Worm (Caenorhabditis elegans) whole organism, L2 larva: ENCODE results near the gene syx-4.

ENCODE experiments used
- C34F6.9 ChIP-seq: fragments of 150-350 bp; optimal IDR thresholded peaks from 2 replicates; lab custom pipeline; 2014; ENCODE audit warnings: missing biosample characterization, missing genetic modification characterization
- F13H6.1 ChIP-seq: sonication (generic microtip); optimal IDR thresholded peaks from 2 replicates; lab custom pipeline; 2016; ENCODE audit warnings: missing genetic modification characterization, missing compliant biosample characterization
- R02D3.7 ChIP-seq: fragments of 150-350 bp; optimal IDR thresholded peaks from 2 replicates; lab custom pipeline; 2014; ENCODE audit warnings: missing biosample characterization, missing genetic modification characterization
- Y55F3AM.14 ChIP-seq: fragments of 200-800 bp; sonication (Bioruptor generic); optimal IDR thresholded peaks from 2 replicates; lab custom pipeline; 2018; ENCODE audit warnings: mild to moderate bottlenecking, missing genetic modification characterization, missing compliant biosample characterization
- ZK546.5 ChIP-seq: sonication (generic microtip); optimal IDR thresholded peaks from 2 replicates; lab custom pipeline; 2017; ENCODE audit warnings: missing biosample characterization, missing genetic modification characterization
- alr-1 ChIP-seq: fragments of 150-350 bp; optimal IDR thresholded peaks from 2 replicates; lab custom pipeline; 2014; ENCODE audit warnings: missing biosample characterization, missing genetic modification characterization
- aly-2 ChIP-seq: fragments of 150-350 bp; optimal IDR thresholded peaks from 2 replicates; lab custom pipeline; 2014; ENCODE audit warnings: missing biosample characterization, missing genetic modification characterization
- ama-1 ChIP-seq: fragments of 150-350 bp; optimal IDR thresholded peaks from 2 replicates; lab custom pipeline; 2018; ENCODE audit warnings: inconsistent platforms
- blmp-1 ChIP-seq: sonication (generic microtip); optimal IDR thresholded peaks from 2 replicates; lab custom pipeline; 2017; ENCODE audit warnings: missing genetic modification characterization, mild to moderate bottlenecking, missing compliant biosample characterization, antibody characterized with exemption, moderate library complexity; ENCODE audit not compliant: insufficient read depth
- ceh-16 ChIP-seq: fragments of 150-350 bp; optimal IDR thresholded peaks from 2 replicates; lab custom pipeline; 2014; ENCODE audit warnings: missing biosample characterization, missing genetic modification characterization
- ceh-82 ChIP-seq: fragments of 150-350 bp; optimal IDR thresholded peaks from 2 replicates; lab custom pipeline; 2014; ENCODE audit warnings: missing biosample characterization, missing genetic modification characterization
- crh-2 ChIP-seq: sonication (generic microtip); optimal IDR thresholded peaks from 2 replicates; lab custom pipeline; 2017; ENCODE audit warnings: missing biosample characterization, missing genetic modification characterization
- dmd-4 ChIP-seq: sonication (generic microtip); optimal IDR thresholded peaks from 2 replicates; lab custom pipeline; 2017; ENCODE audit warnings: missing biosample characterization, missing genetic modification characterization
- egl-27 ChIP-seq: sonication (generic microtip); optimal IDR thresholded peaks from 3 replicates; lab custom pipeline; 2017; ENCODE audit warnings: missing biosample characterization, missing genetic modification reagents, missing genetic modification characterization
- elt-1 ChIP-seq: fragments of 150-350 bp; optimal IDR thresholded peaks from 2 replicates; lab custom pipeline; 2014; ENCODE audit warnings: missing biosample characterization, missing genetic modification characterization
- elt-3 ChIP-seq: sonication (generic microtip); optimal IDR thresholded peaks from 2 replicates; lab custom pipeline; 2017; ENCODE audit warnings: missing biosample characterization, missing genetic modification characterization
- fos-1 ChIP-seq: fragments of 150-350 bp; optimal IDR thresholded peaks from 2 replicates; lab custom pipeline; 2014; ENCODE audit warnings: missing biosample characterization, missing genetic modification characterization
- gmeb-1 ChIP-seq: fragments of 150-350 bp; optimal IDR thresholded peaks from 2 replicates; lab custom pipeline; 2014; ENCODE audit warnings: missing biosample characterization, missing genetic modification characterization
- lin-11 ChIP-seq: fragments of 150-350 bp; sonication (generic microtip); optimal IDR thresholded peaks from 2 replicates; lab custom pipeline; 2014; ENCODE audit warnings: missing biosample characterization, missing genetic modification characterization, inconsistent platforms, mixed read lengths
- lin-13 ChIP-seq: fragments of 150-350 bp; optimal IDR thresholded peaks from 2 replicates; lab custom pipeline; 2014; ENCODE audit warnings: missing biosample characterization, missing genetic modification reagents, missing genetic modification characterization
- lin-39 ChIP-seq: fragments of 150-350 bp; optimal IDR thresholded peaks from 2 replicates; lab custom pipeline; 2014; ENCODE audit warnings: missing biosample characterization, missing genetic modification reagents, missing genetic modification characterization
- lsy-2 ChIP-seq, 2 experiments: fragments of 150-350 bp in 1 of 2; sonication (generic microtip) in 1 of 2; optimal IDR thresholded peaks; 2 replicates each; lab custom pipeline; 2014 to 2017; ENCODE audit warnings: missing biosample characterization in 2 of 2, missing genetic modification characterization in 2 of 2
- mab-5 ChIP-seq: fragments of 150-350 bp; optimal IDR thresholded peaks from 2 replicates; lab custom pipeline; 2014; ENCODE audit warnings: missing biosample characterization, missing genetic modification characterization
- mbf-1 ChIP-seq: sonication (generic microtip); optimal IDR thresholded peaks from 2 replicates; lab custom pipeline; 2017; ENCODE audit warnings: missing biosample characterization, missing genetic modification characterization
- mdl-1 ChIP-seq, 2 experiments: fragments of 150-350 bp in 1 of 2; sonication (generic microtip) in 1 of 2; optimal IDR thresholded peaks; 2 replicates each; lab custom pipeline; 2017; ENCODE audit warnings: missing biosample characterization in 2 of 2, missing genetic modification characterization in 2 of 2
- nhr-10 ChIP-seq: sonication (generic microtip); optimal IDR thresholded peaks from 2 replicates; lab custom pipeline; 2017; ENCODE audit warnings: missing biosample characterization, missing genetic modification characterization
- nhr-11 ChIP-seq: fragments of 150-350 bp; optimal IDR thresholded peaks from 2 replicates; lab custom pipeline; 2014; ENCODE audit warnings: missing biosample characterization, missing genetic modification characterization
- nhr-12 ChIP-seq: fragments of 150-350 bp; optimal IDR thresholded peaks from 2 replicates; lab custom pipeline; 2014; ENCODE audit warnings: missing biosample characterization, missing genetic modification characterization
- nhr-129 ChIP-seq: fragments of 150-350 bp; optimal IDR thresholded peaks from 2 replicates; lab custom pipeline; 2014; ENCODE audit warnings: missing biosample characterization, missing genetic modification characterization
- nhr-21 ChIP-seq: fragments of 150-350 bp; optimal IDR thresholded peaks from 2 replicates; lab custom pipeline; 2014; ENCODE audit warnings: missing biosample characterization, missing genetic modification characterization
- nhr-23 ChIP-seq: fragments of 150-350 bp; optimal IDR thresholded peaks from 2 replicates; lab custom pipeline; 2014; ENCODE audit warnings: missing biosample characterization, missing genetic modification reagents, missing genetic modification characterization
- nhr-237 ChIP-seq: fragments of 150-350 bp; optimal IDR thresholded peaks from 2 replicates; lab custom pipeline; 2014; ENCODE audit warnings: missing biosample characterization, missing genetic modification characterization
- nhr-25 ChIP-seq: fragments of 150-350 bp; sonication (generic microtip); optimal IDR thresholded peaks from 3 replicates; lab custom pipeline; 2014; ENCODE audit warnings: missing biosample characterization, missing genetic modification characterization
- nhr-6 ChIP-seq: fragments of 150-350 bp; optimal IDR thresholded peaks from 2 replicates; lab custom pipeline; 2014; ENCODE audit warnings: missing biosample characterization, missing genetic modification characterization
- nhr-77 ChIP-seq: fragments of 150-350 bp; optimal IDR thresholded peaks from 2 replicates; lab custom pipeline; 2014; ENCODE audit warnings: missing biosample characterization, missing genetic modification characterization
- peb-1 ChIP-seq: fragments of 150-350 bp; optimal IDR thresholded peaks from 2 replicates; lab custom pipeline; 2014; ENCODE audit warnings: missing biosample characterization, missing genetic modification characterization
- sem-4 ChIP-seq: fragments of 150-350 bp; optimal IDR thresholded peaks from 2 replicates; lab custom pipeline; 2014; ENCODE audit warnings: missing biosample characterization, missing genetic modification reagents, missing genetic modification characterization
- skn-1 ChIP-seq: sonication (generic microtip); optimal IDR thresholded peaks from 2 replicates; lab custom pipeline; 2017; ENCODE audit warnings: missing biosample characterization, missing genetic modification characterization
- sma-3 ChIP-seq: sonication (generic microtip); optimal IDR thresholded peaks from 2 replicates; lab custom pipeline; 2016; ENCODE audit warnings: missing genetic modification reagents, missing genetic modification characterization, missing compliant biosample characterization
- sma-9 ChIP-seq, 2 experiments: fragments of 150-350 bp in 1 of 2; sonication (generic microtip) in 1 of 2; optimal IDR thresholded peaks; 2 replicates each; lab custom pipeline; 2014 to 2016; ENCODE audit warnings: missing genetic modification characterization in 2 of 2, mild to moderate bottlenecking in 1 of 2, missing biosample characterization in 1 of 2, missing compliant biosample characterization in 1 of 2, missing genetic modification reagents in 1 of 2, moderate library complexity in 1 of 2
- snpc-4 ChIP-seq: fragments of 150-350 bp; optimal IDR thresholded peaks from 2 replicates; lab custom pipeline; 2014; ENCODE audit warnings: missing biosample characterization, missing genetic modification characterization
- unc-39 ChIP-seq: fragments of 150-350 bp; optimal IDR thresholded peaks from 2 replicates; lab custom pipeline; 2014; ENCODE audit warnings: missing biosample characterization, missing genetic modification characterization
- unc-55 ChIP-seq: fragments of 150-350 bp; sonication (generic microtip); optimal IDR thresholded peaks from 3 replicates; lab custom pipeline; 2014; ENCODE audit warnings: missing biosample characterization, missing genetic modification reagents, missing genetic modification characterization
- unc-62 ChIP-seq: fragments of 150-350 bp; optimal IDR thresholded peaks from 2 replicates; lab custom pipeline; 2014; ENCODE audit warnings: missing biosample characterization, missing genetic modification reagents, missing genetic modification characterization
- zag-1 ChIP-seq: fragments of 150-350 bp; optimal IDR thresholded peaks from 2 replicates; lab custom pipeline; 2014; ENCODE audit warnings: missing biosample characterization, missing genetic modification characterization
- ztf-1 ChIP-seq: fragments of 200-800 bp; sonication (Bioruptor generic); conservative IDR thresholded peaks from 2 replicates; pipeline ENCODE4 v1.3.6; 2022; ENCODE audit warnings: missing genetic modification characterization, missing compliant biosample characterization
- ztf-11 ChIP-seq: sonication (generic microtip); optimal IDR thresholded peaks from 2 replicates; lab custom pipeline; 2017; ENCODE audit warnings: missing biosample characterization, missing genetic modification characterization
- ztf-4 ChIP-seq: fragments of 150-350 bp; optimal IDR thresholded peaks from 2 replicates; lab custom pipeline; 2014; ENCODE audit warnings: missing biosample characterization, missing genetic modification characterization

syx-4 gene

ce11 chrIV:8428492-8428891 lies 28.6 kb upstream of the syx-4 start (continued):
- peak; percentile 66 for TF ChIP-seq nhr-129 (tag; lab: Kevin White, UChicago)
- TF ChIP-seq gmeb-1 (tag; lab: Kevin White, UChicago): peak; percentile 77
- peak; percentile 65 for TF ChIP-seq lin-13 (GFP tag; lab: Kevin White, UChicago)
- TF ChIP-seq lin-39: no peak
- peak; percentile 44 for TF ChIP-seq sem-4
- peak; percentile 81 for TF ChIP-seq Y55F3AM.14 (GFP tag; lab: Kevin White, UChicago)
- peak; percentile 39 for TF ChIP-seq R02D3.7 (tag; lab: Kevin White, UChicago)
- TF ChIP-seq fos-1: peak; percentile 86
- peak; percentile 82 to 88 for TF ChIP-seq lsy-2 (tag; optimal IDR thresholded peaks at IDR 0.05; lab: Kevin White, UChicago)
- TF ChIP-seq unc-55 (GFP tag; lab: Kevin White, UChicago): peak; percentile 61

ce11 chrIV:8431567-8432458 lies 25.3 kb upstream of the syx-4 start:
- TF ChIP-seq lin-11 (peak; percentile 19), sma-9 (GFP tag; optimal IDR thresholded peaks at IDR 0.05; lab: Kevin White, UChicago) (peak; percentile 83), sma-9 (tag; optimal IDR thresholded peaks at IDR 0.05; lab: Kevin White, UChicago) (no peak), lsy-2 (tag; optimal IDR thresholded peaks at IDR 0.05; lab: Kevin White, UChicago) (peak; percentile 60 to 91), elt-3 (tag; lab: Kevin White, UChicago) (no peak), nhr-77 (no peak), R02D3.7 (tag; lab: Kevin White, UChicago) (peak; percentile 33), unc-39 (no peak), C34F6.9 (peak; percentile 47), blmp-1 (tag; lab: Kevin White, UChicago) (peak; percentile 44), nhr-12 (tag; lab: Kevin White, UChicago) (no peak), lin-13 (GFP tag; lab: Kevin White, UChicago) (peak; percentile 56), snpc-4 (peak; percentile 87), ztf-4 (tag; lab: Kevin White, UChicago) (peak; percentile 82), fos-1 (peak; percentile 74), mab-5 (tag; lab: Kevin White, UChicago) (peak; percentile 50), sma-3 (GFP tag; lab: Kevin White, UChicago) (peak; percentile 48), Y55F3AM.14 (GFP tag; lab: Kevin White, UChicago) (peak; percentile 51), sem-4 (peak; percentile 42), mdl-1 (tag; optimal IDR thresholded peaks at IDR 0.05; lab: Kevin White, UChicago) (peak; percentile 61 to 76), gmeb-1 (tag; lab: Kevin White, UChicago) (peak; percentile 44), lin-39 (no peak), mbf-1 (tag; lab: Kevin White, UChicago) (peak; percentile 33), alr-1 (tag; lab: Kevin White, UChicago) (no peak), elt-1 (tag; lab: Kevin White, UChicago) (no peak), nhr-129 (tag; lab: Kevin White, UChicago) (peak; percentile 93), aly-2 (tag; lab: Kevin White, UChicago) (no peak), ztf-11 (tag; lab: Kevin White, UChicago) (no peak), dmd-4 (tag; lab: Kevin White, UChicago) (no peak), nhr-25 (tag; lab: Kevin White, UChicago) (peak; percentile 64), nhr-21 (tag; lab: Kevin White, UChicago) (peak; percentile 68), ceh-16 (tag; lab: Kevin White, UChicago) (peak; percentile 43), peb-1 (tag; lab: Kevin White, UChicago) (no peak), ceh-82 (tag; lab: Kevin White, UChicago) (peak; percentile 39), nhr-6 (peak; percentile 44), nhr-11 (tag; lab: Kevin White, UChicago) (peak; percentile 15), unc-62 (GFP tag; lab: Kevin White, UChicago) (no peak), ztf-1 (GFP tag; lab: Robert Waterston, UW) (no peak), unc-55 (GFP tag; lab: Kevin White, UChicago) (peak; percentile 64), skn-1 (no peak), nhr-10 (tag; lab: Kevin White, UChicago) (no peak), ZK546.5 (tag; lab: Kevin White, UChicago) (no peak), F13H6.1 (tag; lab: Kevin White, UChicago) (peak; percentile 63), ama-1 (lab: Kevin White, UChicago) (peak; percentile 94), zag-1 (tag; lab: Kevin White, UChicago) (peak; percentile 38), egl-27 (tag; lab: Kevin White, UChicago) (peak; percentile 84), crh-2 (tag; lab: Kevin White, UChicago) (peak; percentile 83), nhr-237 (tag; lab: Kevin White, UChicago) (no peak), nhr-23 (tag; lab: Kevin White, UChicago) (no peak)
